Worm (Caenorhabditis elegans): ENCODE results near the gene C18A3.7.
A peak's percentile ranks its signal among the peaks of the same experiment; 100 is the strongest.

C18A3.7 gene

DNA sequence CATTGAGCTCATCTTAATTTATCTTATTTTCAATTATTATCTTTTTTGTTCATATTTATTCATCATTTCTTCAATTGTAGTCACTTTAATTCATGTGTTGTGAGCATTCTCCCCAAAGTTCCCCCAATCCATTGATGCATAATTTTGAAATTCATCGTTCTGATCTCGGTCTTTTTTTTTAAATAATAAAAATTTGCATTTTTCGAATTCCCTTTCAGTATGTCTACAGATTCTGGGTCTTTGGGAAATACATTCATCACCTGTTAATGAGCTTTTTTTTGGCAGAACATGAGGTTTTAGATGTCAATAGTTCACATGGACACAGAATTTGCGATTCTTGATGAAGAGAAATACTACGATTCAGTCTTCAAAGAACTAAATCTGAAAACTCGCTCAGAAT lies 10.4 kb downstream of the C18A3.7 start, which contains the start of gene damt-1:
TSS of gene damt-1 (plus strand) at position 301 of the 400 bp plus-strand sequence.
- TF ChIP-seq dpl-1 (GFP tag; optimal IDR thresholded peaks at IDR 0.05) (no peak), lin-39 (tag; optimal IDR thresholded peaks at IDR 0.05) (no peak), mef-2 (tag; optimal IDR thresholded peaks at IDR 0.05) (no peak), nhr-47 (tag; optimal IDR thresholded peaks at IDR 0.05) (no peak), unc-62 (GFP tag; optimal IDR thresholded peaks at IDR 0.05) (no peak), snu-23 (GFP tag; optimal IDR thresholded peaks at IDR 0.05) (no peak), unc-98 (GFP tag; IDR thresholded peaks at IDR 0.05) (no peak), ztf-4 (tag; optimal IDR thresholded peaks at IDR 0.05) (no peak), F16B12.6 (tag; optimal IDR thresholded peaks at IDR 0.05) (no peak), fkh-8 (tag; optimal IDR thresholded peaks at IDR 0.05) (no peak), efl-3 (GFP tag; optimal IDR thresholded peaks at IDR 0.05) (no peak)

DNA sequence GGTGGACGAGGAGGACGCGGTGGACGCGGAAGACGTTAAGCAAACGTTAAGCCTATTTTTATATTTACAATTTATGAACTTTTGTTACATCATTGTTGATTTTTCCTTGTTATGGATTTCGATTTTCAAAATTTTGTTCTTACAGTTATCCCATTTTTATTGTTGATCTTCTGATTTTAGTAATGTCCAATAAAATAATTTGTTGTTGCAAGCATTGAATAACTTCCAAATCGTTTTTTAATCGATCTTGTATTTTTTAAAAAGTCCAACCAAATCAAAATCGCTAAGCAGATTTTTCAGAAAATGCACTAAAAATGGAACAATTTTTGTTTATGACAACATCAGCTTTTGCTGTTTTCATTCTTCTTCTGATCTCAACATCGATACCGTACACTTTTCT lies 12.4 kb downstream of the C18A3.7 start, which contains the start of gene zipt-3:
TSS of gene zipt-3 (plus strand) at position 301 of the 400 bp plus-strand sequence.
- no peak for TF ChIP-seq zip-4 (GFP tag; optimal IDR thresholded peaks at IDR 0.05)
- TF ChIP-seq xbp-1 (tag; optimal IDR thresholded peaks at IDR 0.05), result no peak
- no peak for TF ChIP-seq nhr-237 (tag; optimal IDR thresholded peaks at IDR 0.05)
- TF ChIP-seq vab-15 (tag; optimal IDR thresholded peaks at IDR 0.05), result no peak
- no peak for TF ChIP-seq fkh-10 (GFP tag; optimal IDR thresholded peaks at IDR 0.05)
- no peak for TF ChIP-seq isw-1 (GFP tag; IDR thresholded peaks at IDR 0.05)
- TF ChIP-seq lin-14 (GFP tag; optimal IDR thresholded peaks at IDR 0.05), result no peak
- TF ChIP-seq ztf-4 (tag; optimal IDR thresholded peaks at IDR 0.05), result no peak
- no peak for TF ChIP-seq unc-98 (GFP tag; IDR thresholded peaks at IDR 0.05)
- TF ChIP-seq hlh-4 (tag; optimal IDR thresholded peaks at IDR 0.05), result no peak
- TF ChIP-seq C16A3.4 (tag; optimal IDR thresholded peaks at IDR 0.05), result no peak
- no peak for TF ChIP-seq hlh-17 (GFP tag; optimal IDR thresholded peaks at IDR 0.05; ENCODE audit: borderline replicate concordance)

DNA sequence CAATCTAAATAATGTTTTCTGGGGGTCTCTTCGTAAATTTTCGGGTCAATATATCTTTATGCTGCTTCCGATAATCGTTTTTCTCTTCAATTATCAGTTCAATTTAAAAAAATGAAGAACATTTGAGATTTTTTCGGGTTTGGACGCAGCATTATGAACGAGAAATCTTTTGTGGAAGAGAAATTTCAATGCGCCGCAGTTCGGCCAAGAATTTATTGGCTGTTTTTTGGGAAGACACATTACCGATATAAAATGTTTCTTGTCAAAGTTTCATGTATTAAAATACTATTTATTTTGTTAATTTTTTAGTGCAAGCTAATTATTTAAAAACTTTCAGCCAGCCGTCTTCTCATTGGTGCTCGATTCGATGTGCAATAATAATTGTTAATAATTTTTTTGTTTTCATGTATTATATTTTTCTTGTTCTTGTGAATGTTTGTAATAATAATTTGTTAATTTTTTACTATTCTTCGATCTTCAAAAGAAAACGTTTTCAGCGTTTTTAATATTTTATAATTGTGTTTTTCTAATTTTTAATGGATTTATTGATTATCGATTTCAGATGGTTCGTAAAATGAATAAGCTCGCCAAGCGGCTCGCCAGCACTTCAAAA lies 14.4 kb downstream of the C18A3.7 start, which contains the start of the genes C18A3.10 and C18A3.3:
TSS of gene C18A3.10 (minus strand) at position 101 of the 613 bp plus-strand sequence.
TSS of gene C18A3.3 (plus strand) at position 563 of the 613 bp plus-strand sequence.
- no peak for TF ChIP-seq efl-1 (optimal IDR thresholded peaks at IDR 0.05)
- TF ChIP-seq efl-1 (GFP tag; optimal IDR thresholded peaks at IDR 0.05 in 1 of 2), result peak in 1 of 2 experiments; percentile 7
- TF ChIP-seq dpl-1 (GFP tag; optimal IDR thresholded peaks at IDR 0.05), result peak in 1 of 3 experiments; percentile 14
- TF ChIP-seq sptf-1 (tag; optimal IDR thresholded peaks at IDR 0.05), result no peak

DNA sequence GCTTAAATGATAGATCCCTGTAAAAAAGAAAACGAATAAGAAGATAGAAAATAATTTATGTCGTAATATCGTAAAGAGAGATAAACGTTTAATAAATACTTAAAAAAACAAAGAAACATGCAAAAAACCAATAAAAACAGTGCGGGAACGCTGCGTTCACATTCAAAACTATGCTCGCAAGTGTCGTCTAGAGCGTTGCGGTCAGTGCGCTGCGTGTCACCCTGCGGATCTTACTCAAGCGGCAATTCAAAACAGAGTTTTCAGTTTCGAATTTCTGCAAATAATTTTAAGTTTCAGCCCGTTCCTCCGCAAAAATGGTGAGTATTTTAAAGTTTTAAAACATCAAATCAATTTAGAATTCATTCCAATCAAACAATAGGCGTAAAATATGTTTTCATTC lies 15.4 kb downstream of the C18A3.7 start, which contains the start of the genes tiar-1 and lelo-4:
TSS of gene tiar-1 (minus strand) at position 17 of the 400 bp plus-strand sequence.
TSS of gene lelo-4 (plus strand) at position 118 of the 400 bp plus-strand sequence.
- TF ChIP-seq nhr-12 (tag; optimal IDR thresholded peaks at IDR 0.05) (no peak), fkh-8 (tag; optimal IDR thresholded peaks at IDR 0.05) (peak; percentile 44), nhr-77 (tag; optimal IDR thresholded peaks at IDR 0.05) (peak; percentile 29), mep-1 (tag; optimal IDR thresholded peaks at IDR 0.05) (peak; percentile 80), C16A3.4 (tag; optimal IDR thresholded peaks at IDR 0.05) (peak; percentile 66), ztf-11 (tag; optimal IDR thresholded peaks at IDR 0.05) (no peak), ceh-88 (GFP tag; IDR thresholded peaks at IDR 0.05) (no peak), aha-1 (tag; optimal IDR thresholded peaks at IDR 0.05) (no peak), snu-23 (GFP tag; optimal IDR thresholded peaks at IDR 0.05) (peak; percentile 76), pqm-1 (tag; optimal IDR thresholded peaks at IDR 0.05) (no peak), mab-9 (GFP tag; IDR thresholded peaks at IDR 0.05) (no peak), lin-13 (GFP tag; optimal IDR thresholded peaks at IDR 0.05) (peak; percentile 50), sox-4 (tag; optimal IDR thresholded peaks at IDR 0.05) (no peak), fkh-10 (GFP tag; optimal IDR thresholded peaks at IDR 0.05) (no peak), zag-1 (tag; optimal IDR thresholded peaks at IDR 0.05) (no peak), skn-1 (tag; optimal IDR thresholded peaks at IDR 0.05) (peak; percentile 58), nhr-28 (tag; optimal IDR thresholded peaks at IDR 0.05) (no peak), nhr-11 (tag; optimal IDR thresholded peaks at IDR 0.05) (no peak), hlh-4 (tag; optimal IDR thresholded peaks at IDR 0.05) (no peak), lir-3 (tag; optimal IDR thresholded peaks at IDR 0.05; ENCODE audit: poor library complexity) (peak; percentile 42), unc-30 (tag; optimal IDR thresholded peaks at IDR 0.05) (no peak), nhr-47 (tag; optimal IDR thresholded peaks at IDR 0.05) (peak; percentile 42), sup-37 (GFP tag; optimal IDR thresholded peaks at IDR 0.05) (no peak), sptf-1 (tag; optimal IDR thresholded peaks at IDR 0.05) (no peak), zip-4 (GFP tag; optimal IDR thresholded peaks at IDR 0.05) (no peak), nhr-85 (tag) (peak; percentile 72), blmp-1 (tag; optimal IDR thresholded peaks at IDR 0.05) (peak; percentile 62), irx-1 (tag; optimal IDR thresholded peaks at IDR 0.05) (no peak), C34B4.2 (tag; optimal IDR thresholded peaks at IDR 0.05) (no peak), dpl-1 (GFP tag; optimal IDR thresholded peaks at IDR 0.05) (peak; percentile 85 to 94 (median 87)), pax-3 (tag; optimal IDR thresholded peaks at IDR 0.05) (no peak)
